Worm (Caenorhabditis elegans): ENCODE results near the gene mdt-9.

DNA sequence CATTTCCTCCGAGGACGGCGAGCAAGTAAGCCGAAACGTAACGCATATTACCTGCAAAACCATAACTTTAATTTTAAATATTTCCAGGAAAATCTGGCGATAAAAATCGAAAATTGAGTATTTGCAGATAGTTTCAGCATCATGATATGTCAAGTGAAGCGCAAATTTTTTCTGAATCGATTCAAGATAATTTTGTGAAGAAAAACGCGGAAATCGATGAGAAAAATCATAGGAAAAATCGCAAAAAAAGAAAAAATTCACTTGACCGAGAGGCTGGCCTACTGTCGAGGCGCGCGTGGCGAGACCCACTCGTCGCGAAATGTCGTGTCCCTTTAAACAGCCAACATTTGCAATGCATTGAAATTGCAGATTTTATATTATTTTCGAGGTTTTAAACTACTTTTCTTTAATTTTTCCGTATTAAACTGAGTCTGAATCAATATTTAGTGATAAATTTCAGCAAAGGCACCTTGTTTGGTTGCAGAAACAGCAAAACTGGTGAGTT lies 15.9 kb upstream of the mdt-9 start, which contains the start of the genes rla-2, popl-7 and Y62E10A.24:
- TF ChIP-seq T22C8.4 (GFP tag; IDR thresholded peaks at IDR 0.05): no peak
- no peak for TF ChIP-seq med-1 (GFP tag; optimal IDR thresholded peaks at IDR 0.05; ENCODE audit: insufficient read depth)
- no peak for TF ChIP-seq tab-1 (GFP tag; IDR thresholded peaks at IDR 0.05)
- TF ChIP-seq ztf-23 (GFP tag; IDR thresholded peaks at IDR 0.05): no peak
- no peak for TF ChIP-seq ref-1 (GFP tag; conservative IDR thresholded peaks at IDR 0.05)
- TF ChIP-seq cog-1 (tag; optimal IDR thresholded peaks at IDR 0.05): no peak
- TF ChIP-seq flt-1 (GFP tag; IDR thresholded peaks at IDR 0.05): no peak
- TF ChIP-seq klf-2 (GFP tag; conservative IDR thresholded peaks at IDR 0.05): no peak
- TF ChIP-seq ztf-29 (GFP tag; IDR thresholded peaks at IDR 0.05): no peak
